Fruit fly (Drosophila melanogaster) whole organism, embryonic: Measurements from ENCODE around the gene CG14960.

Experiments used
- ATbp ChIP-seq: fragments of 200-800 bp; sonication (Bioruptor generic); optimal IDR thresholded peaks from 2 replicates; lab custom pipeline; 2017; ENCODE audit warnings: missing biosample characterization, mild to moderate bottlenecking, missing genetic modification characterization, missing genetic modification reagents
- Asciz ChIP-seq: fragments of 200-800 bp; sonication (Bioruptor generic); optimal IDR thresholded peaks from 2 replicates; lab custom pipeline; 2017; ENCODE audit warnings: missing biosample characterization, mild to moderate bottlenecking, missing genetic modification characterization, missing genetic modification reagents
- Awh ChIP-seq: fragments of 200-800 bp; sonication (Bioruptor generic); IDR thresholded peaks from 2 replicates; pipeline ENCODE4, ENCODE4 v1.3.6; 2022; ENCODE audit warnings: missing biosample characterization, missing genetic modification characterization
- Bteb2 ChIP-seq: fragments of 200-800 bp; sonication (Bioruptor generic); optimal IDR thresholded peaks from 2 replicates; lab custom pipeline; 2016; ENCODE audit warnings: missing biosample characterization, missing genetic modification characterization
- CG10209 ChIP-seq: fragments of 200-800 bp; sonication (Bioruptor generic); optimal IDR thresholded peaks from 3 replicates; lab custom pipeline; 2017; ENCODE audit warnings: missing biosample characterization, mild to moderate bottlenecking, missing genetic modification characterization, missing genetic modification reagents
- CG11696 ChIP-seq: fragments of 200-800 bp; sonication (Bioruptor generic); IDR thresholded peaks from 2 replicates; pipeline ENCODE4 v1.3.6; 2022; ENCODE audit warnings: missing biosample characterization, missing genetic modification characterization
- CG1529 ChIP-seq: fragments of 200-800 bp; sonication (Bioruptor generic); optimal IDR thresholded peaks from 3 replicates; lab custom pipeline; 2018; ENCODE audit warnings: missing biosample characterization, missing genetic modification characterization
- CG17186 ChIP-seq: fragments of 200-800 bp; sonication (Bioruptor generic); optimal IDR thresholded peaks from 3 replicates; lab custom pipeline; 2017; ENCODE audit warnings: missing biosample characterization, missing genetic modification reagents, missing genetic modification characterization
- CG2678 ChIP-seq: fragments of 200-800 bp; sonication (Bioruptor generic); optimal IDR thresholded peaks from 3 replicates; lab custom pipeline; 2019; ENCODE audit warnings: missing biosample characterization, mild to moderate bottlenecking, missing genetic modification characterization, moderate library complexity
- CG30020 ChIP-seq: fragments of 200-800 bp; optimal IDR thresholded peaks from 2 replicates; lab custom pipeline; 2019; ENCODE audit warnings: missing biosample characterization, mild to moderate bottlenecking, missing genetic modification characterization, moderate library complexity
- CG43689 ChIP-seq: fragments of 200-800 bp; sonication (Bioruptor generic); IDR thresholded peaks from 2 replicates; pipeline ENCODE4 v1.3.6; 2022; ENCODE audit warnings: missing biosample characterization, missing genetic modification characterization
- CG5245 ChIP-seq: fragments of 200-800 bp; sonication (Bioruptor generic); optimal IDR thresholded peaks from 3 replicates; lab custom pipeline; 2016; ENCODE audit warnings: missing biosample characterization, missing genetic modification characterization
- CG7556 ChIP-seq: fragments of 200-800 bp; sonication (Bioruptor generic); optimal IDR thresholded peaks from 2 replicates; lab custom pipeline; 2017; ENCODE audit warnings: missing biosample characterization, mild to moderate bottlenecking, missing genetic modification characterization
- CG8281 ChIP-seq: fragments of 200-800 bp; sonication (Bioruptor generic); optimal IDR thresholded peaks from 2 replicates; lab custom pipeline; 2018; ENCODE audit warnings: missing biosample characterization, mild to moderate bottlenecking, missing genetic modification characterization, moderate library complexity
- CG8924 ChIP-seq: fragments of 200-800 bp; optimal IDR thresholded peaks from 3 replicates; lab custom pipeline; 2019; ENCODE audit warnings: missing biosample characterization, mild to moderate bottlenecking, missing genetic modification characterization, moderate library complexity
- CG9437 ChIP-seq: fragments of 200-800 bp; sonication (Bioruptor generic); optimal IDR thresholded peaks from 2 replicates; lab custom pipeline; 2018; ENCODE audit warnings: missing biosample characterization, mild to moderate bottlenecking, missing genetic modification characterization
- Dll ChIP-seq: fragments of 200-800 bp; sonication (Bioruptor generic); IDR thresholded peaks from 4 replicates; pipeline ENCODE4 v1.3.6; 2022; ENCODE audit warnings: missing biosample characterization, missing genetic modification characterization; ENCODE audit not compliant: partially characterized antibody
- Eip74EF ChIP-seq, 2 experiments: fragments of 200-800 bp in 1 of 2; fragments of >200 bp in 1 of 2; sonication (Bioruptor generic) in 1 of 2; optimal IDR thresholded peaks; 2 replicates each; lab custom pipeline; 2017 to 2019; ENCODE audit warnings: missing biosample characterization in 2 of 2, missing genetic modification characterization in 2 of 2, mild to moderate bottlenecking in 1 of 2, moderate library complexity in 1 of 2
- Elba2 ChIP-seq: fragments of 200-800 bp; sonication (Bioruptor generic); optimal IDR thresholded peaks from 3 replicates; lab custom pipeline; 2016; ENCODE audit warnings: missing biosample characterization, missing genetic modification characterization
- Ets97D ChIP-seq: fragments of 200-800 bp; sonication (Bioruptor generic); optimal IDR thresholded peaks from 3 replicates; lab custom pipeline; 2016; ENCODE audit warnings: missing biosample characterization, missing genetic modification characterization
- Gug ChIP-seq: fragments of 200-800 bp; sonication (Bioruptor generic); IDR thresholded peaks from 4 replicates; pipeline ENCODE4 v1.3.6; 2022; ENCODE audit warnings: missing biosample characterization, missing genetic modification characterization
- H2.0 ChIP-seq: fragments of 200-800 bp; sonication (Bioruptor generic); IDR thresholded peaks from 2 replicates; pipeline ENCODE4 v1.3.6; 2022; ENCODE audit warnings: missing biosample characterization, missing genetic modification characterization
- Hr39 ChIP-seq: fragments of >200 bp; optimal IDR thresholded peaks from 2 replicates; lab custom pipeline; 2017
- Mrtf ChIP-seq: fragments of 200-800 bp; sonication (Bioruptor generic); IDR thresholded peaks from 3 replicates; pipeline ENCODE4 v1.3.6; 2022; ENCODE audit warnings: missing biosample characterization, missing genetic modification characterization
- Pdp1 ChIP-seq, 2 experiments: fragments of 200-800 bp; sonication (Bioruptor generic); optimal IDR thresholded peaks; 3 replicates each; lab custom pipeline; 2016; ENCODE audit warnings: missing biosample characterization in 2 of 2, missing genetic modification characterization in 2 of 2, mild to moderate bottlenecking in 1 of 2, moderate library complexity in 1 of 2
- Rx ChIP-seq: fragments of 200-800 bp; sonication (Bioruptor generic); IDR thresholded peaks from 2 replicates; pipeline ENCODE4 v1.3.6; 2022; ENCODE audit warnings: missing biosample characterization, missing genetic modification characterization
- Vsx1 ChIP-seq: fragments of 200-800 bp; sonication (Bioruptor generic); optimal IDR thresholded peaks from 2 replicates; lab custom pipeline; 2017; ENCODE audit warnings: missing biosample characterization, mild to moderate bottlenecking, missing genetic modification characterization, missing genetic modification reagents
- abd-A ChIP-seq: fragments of 200-800 bp; sonication (Bioruptor generic); optimal IDR thresholded peaks from 3 replicates; lab custom pipeline; 2019; ENCODE audit warnings: missing biosample characterization, mild to moderate bottlenecking, missing genetic modification characterization, moderate library complexity
- bcd ChIP-seq: fragments of 200-800 bp; sonication (Bioruptor generic); optimal IDR thresholded peaks from 2 replicates; lab custom pipeline; 2017; ENCODE audit warnings: missing biosample characterization, mild to moderate bottlenecking, missing genetic modification characterization
- chinmo ChIP-seq: fragments of 200-800 bp; sonication (Bioruptor generic); IDR thresholded peaks from 4 replicates; pipeline ENCODE4 v1.3.6; 2022; ENCODE audit warnings: missing biosample characterization, missing genetic modification characterization; ENCODE audit not compliant: partially characterized antibody
- ci ChIP-seq: fragments of 200-800 bp; sonication (Bioruptor generic); IDR thresholded peaks from 3 replicates; pipeline ENCODE4 v1.3.6; 2022; ENCODE audit warnings: missing biosample characterization, missing genetic modification characterization
- crp ChIP-seq, 2 experiments: fragments of 200-800 bp; sonication (Bioruptor generic); optimal IDR thresholded peaks; 2 replicates in 1 of 2; 3 replicates in 1 of 2; lab custom pipeline; 2017; ENCODE audit warnings: missing biosample characterization in 2 of 2, missing genetic modification characterization in 2 of 2, mild to moderate bottlenecking in 1 of 2, moderate library complexity in 1 of 2
- disco-r ChIP-seq: fragments of 200-800 bp; sonication (Bioruptor generic); optimal IDR thresholded peaks from 2 replicates; lab custom pipeline; 2016; ENCODE audit warnings: missing biosample characterization, missing genetic modification characterization
- fd3F ChIP-seq: fragments of 200-800 bp; sonication (Bioruptor generic); optimal IDR thresholded peaks from 2 replicates; lab custom pipeline; 2018; ENCODE audit warnings: missing biosample characterization, mild to moderate bottlenecking, missing genetic modification characterization, moderate library complexity
- h ChIP-seq: fragments of >200 bp; optimal IDR thresholded peaks from 2 replicates; lab custom pipeline; 2017
- nerfin-1 ChIP-seq: fragments of 200-800 bp; sonication (Bioruptor generic); optimal IDR thresholded peaks from 3 replicates; lab custom pipeline; 2019; ENCODE audit warnings: missing biosample characterization, mild to moderate bottlenecking, missing genetic modification characterization, moderate library complexity
- nom ChIP-seq: fragments of 200-800 bp; sonication (Bioruptor generic); optimal IDR thresholded peaks from 2 replicates; lab custom pipeline; 2017; ENCODE audit warnings: missing biosample characterization, missing genetic modification characterization, mild to moderate bottlenecking, moderate library complexity, missing genetic modification reagents
- oc ChIP-seq: fragments of 200-800 bp; sonication (Bioruptor generic); optimal IDR thresholded peaks from 2 replicates; lab custom pipeline; 2018; ENCODE audit warnings: missing biosample characterization, mild to moderate bottlenecking, missing genetic modification characterization, moderate library complexity
- salm ChIP-seq: fragments of 200-800 bp; sonication (Bioruptor generic); optimal IDR thresholded peaks from 2 replicates; lab custom pipeline; 2018; ENCODE audit warnings: missing biosample characterization, mild to moderate bottlenecking, missing genetic modification characterization
- sd ChIP-seq: fragments of 200-800 bp; sonication (Bioruptor generic); optimal IDR thresholded peaks from 3 replicates; lab custom pipeline; 2018; ENCODE audit warnings: missing biosample characterization, mild to moderate bottlenecking, missing genetic modification characterization, moderate library complexity
- sens ChIP-seq: fragments of 200-800 bp; sonication (Bioruptor generic); peaks from one replicate; lab custom pipeline; 2016; ENCODE audit warnings: missing biosample characterization, missing genetic modification characterization
- slp2 ChIP-seq: fragments of 200-800 bp; sonication (Bioruptor generic); optimal IDR thresholded peaks from 2 replicates; lab custom pipeline; 2016; ENCODE audit warnings: missing biosample characterization, missing genetic modification characterization
- trem ChIP-seq: fragments of 200-800 bp; optimal IDR thresholded peaks from 3 replicates; lab custom pipeline; 2019; ENCODE audit warnings: missing biosample characterization, mild to moderate bottlenecking, missing genetic modification characterization, moderate library complexity
- vnd ChIP-seq: fragments of 200-800 bp; sonication (Bioruptor generic); IDR thresholded peaks from 3 replicates; pipeline ENCODE4 v1.3.6; 2022; ENCODE audit warnings: missing biosample characterization, missing genetic modification characterization; ENCODE audit not compliant: partially characterized antibody
- vvl ChIP-seq: fragments of 200-800 bp; sonication (Bioruptor generic); IDR thresholded peaks from 2 replicates; pipeline ENCODE4 v1.3.6; 2022; ENCODE audit warnings: missing biosample characterization, missing genetic modification characterization
- zen ChIP-seq: fragments of 200-800 bp; sonication (Bioruptor generic); optimal IDR thresholded peaks from 3 replicates; lab custom pipeline; 2018; ENCODE audit warnings: missing biosample characterization, mild to moderate bottlenecking, missing genetic modification characterization, moderate library complexity

The CG14960 gene

dm6 chr3L:3261642-3262041 lies 9.2 kb upstream of the CG14960 start:
- no peak for TF ChIP-seq Mrtf (GFP tag; lab: Robert Waterston, UW)
- TF ChIP-seq CG5245 (GFP tag; lab: Kevin White, UChicago), result no peak
- no peak for TF ChIP-seq CG8924
- TF ChIP-seq nerfin-1, result no peak
- TF ChIP-seq CG8281 (tag; lab: Kevin White, UChicago), result no peak
- TF ChIP-seq CG2678, result no peak
- no peak for TF ChIP-seq salm
- no peak for TF ChIP-seq CG17186 (GFP tag; lab: Kevin White, UChicago)
- TF ChIP-seq ATbp (GFP tag; lab: Kevin White, UChicago), result no peak
- TF ChIP-seq vvl, result 0 out of 2 replicates have a peak, but pooled peaks have one; percentile 26
- TF ChIP-seq oc, result peak; percentile 1
- peak; percentile 46 for TF ChIP-seq sd
- no peak for TF ChIP-seq CG10209 (GFP tag; lab: Kevin White, UChicago)
- no peak for TF ChIP-seq Vsx1 (GFP tag; lab: Kevin White, UChicago)
- TF ChIP-seq slp2, result no peak
- no peak for TF ChIP-seq trem
- TF ChIP-seq Hr39 (lab: Kevin White, UChicago), result no peak
- TF ChIP-seq Elba2, result no peak
- TF ChIP-seq disco-r (GFP tag; lab: Kevin White, UChicago), result no peak
- TF ChIP-seq crp (GFP tag; optimal IDR thresholded peaks at IDR 0.05; lab: Kevin White, UChicago), result no peak
- TF ChIP-seq Gug (GFP tag; lab: Robert Waterston, UW), result no peak
- TF ChIP-seq bcd, result no peak
- no peak for TF ChIP-seq CG30020 (tag; lab: Kevin White, UChicago)
- no peak for TF ChIP-seq Pdp1 (GFP tag; optimal IDR thresholded peaks at IDR 0.05; lab: Kevin White, UChicago)
- TF ChIP-seq ci (GFP tag; lab: Robert Waterston, UW), result no peak
- no peak for TF ChIP-seq nom (GFP tag; lab: Kevin White, UChicago)
- TF ChIP-seq CG11696 (GFP tag; lab: Robert Waterston, UW), result no peak
- no peak for TF ChIP-seq CG1529
- TF ChIP-seq Rx (GFP tag; lab: Robert Waterston, UW), result no peak
- no peak for TF ChIP-seq Bteb2 (GFP tag; lab: Kevin White, UChicago)
- TF ChIP-seq Eip74EF (GFP tag; optimal IDR thresholded peaks at IDR 0.05; lab: Kevin White, UChicago), result peak in 1 of 2 experiments; percentile 66
- TF ChIP-seq Ets97D, result no peak
- no peak for TF ChIP-seq CG43689 (GFP tag; lab: Robert Waterston, UW)
- no peak for TF ChIP-seq h (lab: Kevin White, UChicago)
- no peak for TF ChIP-seq Awh (GFP tag; lab: Robert Waterston, UW)
- TF ChIP-seq fd3F, result no peak
- peak; percentile 3 for TF ChIP-seq abd-A (tag; lab: Kevin White, UChicago)
- no peak for TF ChIP-seq CG7556 (GFP tag; lab: Kevin White, UChicago)
- TF ChIP-seq vnd (GFP tag; lab: Robert Waterston, UW), result no peak
- no peak for TF ChIP-seq Dll
- no peak for TF ChIP-seq sens (GFP tag; lab: Kevin White, UChicago)
- TF ChIP-seq H2.0 (GFP tag; lab: Robert Waterston, UW), result no peak
- TF ChIP-seq Asciz (GFP tag; lab: Kevin White, UChicago), result no peak
- TF ChIP-seq chinmo, result 0 out of 4 replicates have a peak, but pooled peaks have one; percentile 54
- no peak for TF ChIP-seq CG9437 (GFP tag; lab: Kevin White, UChicago)
- no peak for TF ChIP-seq zen (tag; lab: Kevin White, UChicago)
